Fruit fly (Drosophila melanogaster) whole organism, embryonic: ENCODE data around the gene CG42751.
A peak's percentile ranks its signal among the peaks of the same experiment; 100 is the strongest.

Experiments used
- BEAF-32 ChIP-seq: fragments of 200-800 bp; sonication (Bioruptor generic); optimal IDR thresholded peaks from 3 replicates; lab custom pipeline; 2017; ENCODE audit warnings: missing biosample characterization, missing genetic modification characterization, mild to moderate bottlenecking, moderate library complexity, missing genetic modification reagents
- BtbVII ChIP-seq: fragments of 200-800 bp; sonication (Bioruptor generic); optimal IDR thresholded peaks from 3 replicates; lab custom pipeline; 2017; ENCODE audit warnings: missing biosample characterization, mild to moderate bottlenecking, missing genetic modification characterization
- CG10274 ChIP-seq: fragments of 200-800 bp; sonication (Bioruptor generic); optimal IDR thresholded peaks from 3 replicates; lab custom pipeline; 2017; ENCODE audit warnings: missing biosample characterization, mild to moderate bottlenecking, missing genetic modification characterization
- CG12155 ChIP-seq: fragments of 200-800 bp; sonication (Bioruptor generic); optimal IDR thresholded peaks from 3 replicates; lab custom pipeline; 2016; ENCODE audit warnings: missing biosample characterization, missing genetic modification characterization
- CG12391 ChIP-seq: fragments of 200-800 bp; sonication (Bioruptor generic); optimal IDR thresholded peaks from 3 replicates; lab custom pipeline; 2018; ENCODE audit warnings: missing biosample characterization, mild to moderate bottlenecking, missing genetic modification characterization, moderate library complexity
- CG14050 ChIP-seq: fragments of 200-800 bp; sonication (Bioruptor generic); IDR thresholded peaks from 3 replicates; pipeline ENCODE4 v1.3.6; 2022; ENCODE audit warnings: missing biosample characterization, missing genetic modification characterization
- CG17802 ChIP-seq: fragments of 200-800 bp; sonication (Bioruptor generic); optimal IDR thresholded peaks from 2 replicates; lab custom pipeline; 2018; ENCODE audit warnings: missing biosample characterization, mild to moderate bottlenecking, missing genetic modification characterization, moderate library complexity
- CG18011 ChIP-seq: fragments of 200-800 bp; sonication (Bioruptor generic); optimal IDR thresholded peaks from 2 replicates; lab custom pipeline; 2017; ENCODE audit warnings: missing biosample characterization, missing genetic modification characterization, mild to moderate bottlenecking, moderate library complexity, missing genotype
- CG18476 ChIP-seq: fragments of 200-800 bp; sonication (Bioruptor generic); optimal IDR thresholded peaks from 2 replicates; lab custom pipeline; 2016; ENCODE audit warnings: missing biosample characterization, mild to moderate bottlenecking, missing genetic modification characterization
- CG2116 ChIP-seq: fragments of 200-800 bp; sonication (Bioruptor generic); optimal IDR thresholded peaks from 3 replicates; lab custom pipeline; 2018; ENCODE audit warnings: missing biosample characterization, mild to moderate bottlenecking, missing genetic modification characterization
- CG2678 ChIP-seq: fragments of 200-800 bp; sonication (Bioruptor generic); optimal IDR thresholded peaks from 3 replicates; lab custom pipeline; 2019; ENCODE audit warnings: missing biosample characterization, mild to moderate bottlenecking, missing genetic modification characterization, moderate library complexity
- CG2712 ChIP-seq: fragments of 200-800 bp; optimal IDR thresholded peaks from 3 replicates; lab custom pipeline; 2019; ENCODE audit warnings: missing biosample characterization, mild to moderate bottlenecking, missing genetic modification characterization, moderate library complexity
- CG33213 ChIP-seq: fragments of 200-800 bp; sonication (Bioruptor generic); optimal IDR thresholded peaks from 3 replicates; lab custom pipeline; 2016; ENCODE audit warnings: missing biosample characterization, missing genetic modification characterization
- CG34422 ChIP-seq: fragments of 200-800 bp; sonication (Bioruptor generic); IDR thresholded peaks from 3 replicates; pipeline ENCODE4 v1.3.6; 2022; ENCODE audit warnings: missing biosample characterization, missing genetic modification characterization
- CG5245 ChIP-seq: fragments of 200-800 bp; sonication (Bioruptor generic); optimal IDR thresholded peaks from 3 replicates; lab custom pipeline; 2016; ENCODE audit warnings: missing biosample characterization, missing genetic modification characterization
- CG7963 ChIP-seq: fragments of 200-800 bp; sonication (Bioruptor generic); IDR thresholded peaks from 3 replicates; pipeline ENCODE4 v1.3.6; 2022; ENCODE audit warnings: missing biosample characterization, missing genetic modification characterization; ENCODE audit not compliant: partially characterized antibody
- CG9727 ChIP-seq: fragments of 200-800 bp; sonication (Bioruptor generic); optimal IDR thresholded peaks from 3 replicates; lab custom pipeline; 2017; ENCODE audit warnings: missing biosample characterization, mild to moderate bottlenecking, missing genetic modification characterization
- CG9817 ChIP-seq: fragments of 200-800 bp; sonication (Bioruptor generic); optimal IDR thresholded peaks from 2 replicates; lab custom pipeline; 2018; ENCODE audit warnings: missing biosample characterization, mild to moderate bottlenecking, missing genetic modification characterization, moderate library complexity
- Chrac-16 ChIP-seq: fragments of 200-800 bp; sonication (Bioruptor generic); optimal IDR thresholded peaks from 3 replicates; lab custom pipeline; 2016; ENCODE audit warnings: missing biosample characterization, missing genetic modification characterization
- Dad ChIP-seq: fragments of 200-800 bp; sonication (Bioruptor generic); optimal IDR thresholded peaks from 3 replicates; lab custom pipeline; 2016; ENCODE audit warnings: missing biosample characterization, missing genetic modification characterization
- Dip2 ChIP-seq: fragments of 200-800 bp; sonication (Bioruptor generic); IDR thresholded peaks from 2 replicates; pipeline ENCODE4 v1.3.6; 2022; ENCODE audit warnings: missing biosample characterization, missing genetic modification characterization
- H2.0 ChIP-seq: fragments of 200-800 bp; sonication (Bioruptor generic); IDR thresholded peaks from 2 replicates; pipeline ENCODE4 v1.3.6; 2022; ENCODE audit warnings: missing biosample characterization, missing genetic modification characterization
- HLH3B ChIP-seq: fragments of 200-800 bp; sonication (Bioruptor generic); IDR thresholded peaks from 2 replicates; pipeline ENCODE4 v1.3.6; 2022; ENCODE audit warnings: missing biosample characterization, missing genetic modification characterization
- Hey ChIP-seq: fragments of 200-800 bp; sonication (Bioruptor generic); optimal IDR thresholded peaks from 3 replicates; lab custom pipeline; 2018; ENCODE audit warnings: missing biosample characterization, mild to moderate bottlenecking, missing genetic modification characterization
- Hsf ChIP-seq: fragments of 200-800 bp; sonication (Bioruptor generic); optimal IDR thresholded peaks from 3 replicates; lab custom pipeline; 2016; ENCODE audit warnings: missing biosample characterization, missing genetic modification characterization
- NfI ChIP-seq: fragments of 200-800 bp; sonication (Bioruptor generic); optimal IDR thresholded peaks from 3 replicates; lab custom pipeline; 2018; ENCODE audit warnings: missing biosample characterization, mild to moderate bottlenecking, missing genetic modification characterization, moderate library complexity
- Oaz ChIP-seq: fragments of 200-800 bp; sonication (Bioruptor generic); IDR thresholded peaks from 2 replicates; pipeline ENCODE4 v1.3.6; 2022; ENCODE audit warnings: missing biosample characterization, missing genetic modification characterization
- PHDP ChIP-seq: fragments of 200-800 bp; sonication (Bioruptor generic); optimal IDR thresholded peaks from 3 replicates; lab custom pipeline; 2018; ENCODE audit warnings: missing biosample characterization, mild to moderate bottlenecking, missing genetic modification characterization, moderate library complexity
- Side ChIP-seq: fragments of 200-800 bp; sonication (Bioruptor generic); optimal IDR thresholded peaks from 2 replicates; lab custom pipeline; 2016; ENCODE audit warnings: missing biosample characterization, missing genetic modification characterization
- Sry-δ ChIP-seq: fragments of 200-800 bp; sonication (Bioruptor generic); optimal IDR thresholded peaks from 2 replicates; lab custom pipeline; 2016; ENCODE audit warnings: missing biosample characterization, missing genetic modification characterization
- Stat92E ChIP-seq, 3 experiments: fragments of >200 bp in 2 of 3; fragments of 200-800 bp in 1 of 3; sonication (Bioruptor generic) in 1 of 3; optimal IDR thresholded peaks; 2 replicates each; lab custom pipeline; 2017 to 2019; ENCODE audit warnings: missing biosample characterization in 3 of 3, missing genetic modification characterization in 3 of 3, mild to moderate bottlenecking in 1 of 3, moderate library complexity in 1 of 3
- Taf1 ChIP-seq: fragments of 200-800 bp; sonication (Bioruptor generic); IDR thresholded peaks from 2 replicates; pipeline ENCODE4 v1.3.6; 2022; ENCODE audit warnings: missing biosample characterization, missing genetic modification characterization
- Xrp1 ChIP-seq: fragments of 200-800 bp; sonication (Bioruptor generic); IDR thresholded peaks from 2 replicates; pipeline ENCODE4 v1.3.6; 2022; ENCODE audit warnings: missing biosample characterization, missing genetic modification characterization
- YL-1 ChIP-seq: fragments of 200-800 bp; sonication (Bioruptor generic); optimal IDR thresholded peaks from 3 replicates; lab custom pipeline; 2017; ENCODE audit warnings: missing biosample characterization, mild to moderate bottlenecking, missing genetic modification characterization
- ab ChIP-seq: fragments of 200-800 bp; sonication (Bioruptor generic); optimal IDR thresholded peaks from 2 replicates; lab custom pipeline; 2016; ENCODE audit warnings: missing biosample characterization, missing genetic modification characterization
- aop ChIP-seq: fragments of 200-800 bp; sonication (Bioruptor generic); IDR thresholded peaks from 2 replicates; pipeline ENCODE4 v1.3.6; 2022; ENCODE audit warnings: missing biosample characterization, missing genetic modification characterization
- ci ChIP-seq: fragments of 200-800 bp; sonication (Bioruptor generic); IDR thresholded peaks from 3 replicates; pipeline ENCODE4 v1.3.6; 2022; ENCODE audit warnings: missing biosample characterization, missing genetic modification characterization
- fu2 ChIP-seq: fragments of 200-800 bp; sonication (Bioruptor generic); optimal IDR thresholded peaks from 2 replicates; lab custom pipeline; 2016; ENCODE audit warnings: missing biosample characterization, missing genetic modification characterization
- gce ChIP-seq: fragments of 200-800 bp; sonication (Bioruptor generic); IDR thresholded peaks from 3 replicates; pipeline ENCODE4 v1.3.6; 2022; ENCODE audit warnings: missing biosample characterization, missing genetic modification characterization
- gem ChIP-seq: fragments of 200-800 bp; sonication (Bioruptor generic); optimal IDR thresholded peaks from 2 replicates; lab custom pipeline; 2019; ENCODE audit warnings: missing biosample characterization, mild to moderate bottlenecking, missing genetic modification characterization, moderate library complexity
- gfzf ChIP-seq: fragments of 200-800 bp; sonication (Bioruptor generic); optimal IDR thresholded peaks from 2 replicates; lab custom pipeline; 2016; ENCODE audit warnings: missing biosample characterization, mild to moderate bottlenecking, missing genetic modification characterization, moderate library complexity
- h ChIP-seq: fragments of >200 bp; optimal IDR thresholded peaks from 2 replicates; lab custom pipeline; 2017
- nom ChIP-seq: fragments of 200-800 bp; sonication (Bioruptor generic); optimal IDR thresholded peaks from 2 replicates; lab custom pipeline; 2017; ENCODE audit warnings: missing biosample characterization, missing genetic modification characterization, mild to moderate bottlenecking, moderate library complexity, missing genetic modification reagents
- pan ChIP-seq, 4 experiments: fragments of >200 bp in 3 of 4; fragments of 200-800 bp in 1 of 4; sonication (Bioruptor generic) in 1 of 4; optimal IDR thresholded peaks in 3 of 4; IDR thresholded peaks in 1 of 4; 2 replicates each; pipeline versions ENCODE4 v1.3.6 to Lab custom; 2017 to 2022; ENCODE audit warnings: missing biosample characterization in 2 of 4, missing genetic modification characterization in 2 of 4, mixed read lengths in 1 of 4
- pros ChIP-seq: fragments of 200-800 bp; sonication (Bioruptor generic); optimal IDR thresholded peaks from 3 replicates; lab custom pipeline; 2019; ENCODE audit warnings: missing biosample characterization, mild to moderate bottlenecking, missing genetic modification characterization, moderate library complexity
- ro ChIP-seq: fragments of 200-800 bp; sonication (Bioruptor generic); IDR thresholded peaks from 2 replicates; pipeline ENCODE4 v1.3.6; 2022; ENCODE audit warnings: missing biosample characterization, missing genetic modification characterization
- shn ChIP-seq: fragments of 200-800 bp; sonication (Bioruptor generic); optimal IDR thresholded peaks from 3 replicates; lab custom pipeline; 2016; ENCODE audit warnings: missing biosample characterization, missing genetic modification characterization
- tna ChIP-seq: fragments of 200-800 bp; sonication (Bioruptor generic); IDR thresholded peaks from 2 replicates; pipeline ENCODE4 v1.3.6; 2022; ENCODE audit warnings: missing biosample characterization, missing genetic modification characterization; ENCODE audit not compliant: partially characterized antibody
- usp ChIP-seq: fragments of >200 bp; optimal IDR thresholded peaks from 2 replicates; lab custom pipeline; 2017; ENCODE audit warnings: missing biosample characterization, missing genetic modification characterization
- zf30C ChIP-seq: fragments of 200-800 bp; sonication (Bioruptor generic); optimal IDR thresholded peaks from 3 replicates; lab custom pipeline; 2018; ENCODE audit warnings: missing biosample characterization, mild to moderate bottlenecking, missing genetic modification characterization

CG42751 gene

dm6 chr2L:11816376-11816775, 36.9 kb upstream of the CG42751 start (continued):
- peak; percentile 86 for TF ChIP-seq CG9817 (tag; lab: Kevin White, UChicago)
- TF ChIP-seq CG12155 (GFP tag; lab: Kevin White, UChicago): peak; percentile 78
- peak; percentile 93 for TF ChIP-seq NfI
- TF ChIP-seq tna (GFP tag; lab: Robert Waterston, UW): no peak
- peak; percentile 80 for TF ChIP-seq CG18011
- TF ChIP-seq CG9727 (GFP tag; lab: Kevin White, UChicago): peak; percentile 95
- TF ChIP-seq Stat92E (GFP tag; optimal IDR thresholded peaks at IDR 0.05; lab: Kevin White, UChicago): no peak
- TF ChIP-seq PHDP (tag; lab: Kevin White, UChicago): peak; percentile 93
- TF ChIP-seq CG17802 (tag; lab: Kevin White, UChicago): peak; percentile 91
- peak; percentile 75 for TF ChIP-seq ro (GFP tag; lab: Robert Waterston, UW)
- peak; percentile 92 for TF ChIP-seq CG10274 (GFP tag; lab: Kevin White, UChicago)
- peak; percentile 24 for TF ChIP-seq gfzf (GFP tag; lab: Kevin White, UChicago)
- TF ChIP-seq CG7963: peak; percentile 44; the same call in 1 of the 3 replicates
- peak; percentile 90 for TF ChIP-seq CG2116 (GFP tag; lab: Kevin White, UChicago)
- peak; percentile 52 for TF ChIP-seq h (lab: Kevin White, UChicago)
- peak; percentile 93 for TF ChIP-seq Side
- no peak for TF ChIP-seq Dip2
- peak; percentile 98 for TF ChIP-seq YL-1 (GFP tag; lab: Kevin White, UChicago)
- TF ChIP-seq Hey (tag; lab: Kevin White, UChicago): peak; percentile 88
- peak; percentile 23 for TF ChIP-seq pros
- TF ChIP-seq Oaz (GFP tag; lab: Robert Waterston, UW): peak; percentile 79
- peak; percentile 87 for TF ChIP-seq H2.0 (GFP tag; lab: Robert Waterston, UW)
- TF ChIP-seq CG33213 (GFP tag; lab: Kevin White, UChicago): peak; percentile 98
- TF ChIP-seq CG2712 (tag; lab: Kevin White, UChicago): peak; percentile 92
- peak; percentile 93 for TF ChIP-seq Dad (GFP tag; lab: Kevin White, UChicago)
- TF ChIP-seq gce (GFP tag; lab: Robert Waterston, UW): peak; percentile 96
- TF ChIP-seq usp: no peak
- peak; percentile 94 for TF ChIP-seq shn (GFP tag; lab: Kevin White, UChicago)
- no peak for TF ChIP-seq nom (GFP tag; lab: Kevin White, UChicago)
- TF ChIP-seq ci: peak; percentile 99
- TF ChIP-seq Taf1 (GFP tag; lab: Robert Waterston, UW): peak; percentile 43; the same call in 1 of the 2 replicates
- TF ChIP-seq Chrac-16 (GFP tag; lab: Kevin White, UChicago): peak; percentile 91
- peak; percentile 82 for TF ChIP-seq Xrp1 (GFP tag; lab: Robert Waterston, UW)
- peak; percentile 64 for TF ChIP-seq Sry-δ (GFP tag; lab: Kevin White, UChicago)
- TF ChIP-seq BtbVII (GFP tag; lab: Kevin White, UChicago): peak; percentile 96
- TF ChIP-seq HLH3B: peak; percentile 92
- TF ChIP-seq CG18476 (GFP tag; lab: Kevin White, UChicago): peak; percentile 84
- peak; percentile 74; the same call in 1 of the 2 replicates for TF ChIP-seq aop (GFP tag; lab: Robert Waterston, UW)
- TF ChIP-seq Hsf (GFP tag; lab: Kevin White, UChicago): peak; percentile 92
- peak; percentile 67 for TF ChIP-seq zf30C (GFP tag; lab: Kevin White, UChicago)
- TF ChIP-seq fu2 (GFP tag; lab: Kevin White, UChicago): peak; percentile 51
- TF ChIP-seq CG12391 (tag; lab: Kevin White, UChicago): peak; percentile 83
- peak; percentile 81 for TF ChIP-seq CG2678
- TF ChIP-seq gem: peak; percentile 77
- TF ChIP-seq BEAF-32 (GFP tag; lab: Kevin White, UChicago): peak; percentile 18
- no peak for TF ChIP-seq pan (optimal IDR thresholded peaks at IDR 0.05; lab: Kevin White, UChicago)
- TF ChIP-seq pan (GFP tag; optimal IDR thresholded peaks at IDR 0.05 in 1 of 2, IDR thresholded peaks at IDR 0.05 in 1 of 2): peak in 1 of 2 experiments; percentile 89
- peak; percentile 97 for TF ChIP-seq CG5245 (GFP tag; lab: Kevin White, UChicago)
- TF ChIP-seq CG14050 (GFP tag; lab: Robert Waterston, UW): peak; percentile 89
- TF ChIP-seq CG34422 (GFP tag; lab: Robert Waterston, UW): peak; percentile 88
- TF ChIP-seq ab (GFP tag; lab: Kevin White, UChicago): peak; percentile 38
